Fruit fly (Drosophila melanogaster) whole organism, embryonic: ENCODE data around the gene RhoGAPp190.
A peak's percentile ranks its signal among the peaks of the same experiment; 100 is the strongest.

Experiments used
- CG11560 ChIP-seq: fragments of 200-800 bp; sonication (Bioruptor generic); IDR thresholded peaks from 3 replicates; pipeline ENCODE4 v1.3.6; 2022; ENCODE audit warnings: missing biosample characterization, missing genetic modification characterization
- CG12299 ChIP-seq: fragments of 200-800 bp; sonication (Bioruptor generic); optimal IDR thresholded peaks from 2 replicates; lab custom pipeline; 2018; ENCODE audit warnings: missing biosample characterization, mild to moderate bottlenecking, missing genetic modification characterization
- CG12942 ChIP-seq: fragments of 200-800 bp; sonication (Bioruptor generic); optimal IDR thresholded peaks from 3 replicates; lab custom pipeline; 2016; ENCODE audit warnings: missing biosample characterization, missing genetic modification characterization
- CG1603 ChIP-seq: fragments of 200-800 bp; sonication (Bioruptor generic); optimal IDR thresholded peaks from 2 replicates; lab custom pipeline; 2019; ENCODE audit warnings: missing biosample characterization, mild to moderate bottlenecking, missing genetic modification characterization, moderate library complexity
- CG1647 ChIP-seq: fragments of 200-800 bp; sonication (Bioruptor generic); optimal IDR thresholded peaks from 3 replicates; lab custom pipeline; 2016; ENCODE audit warnings: missing biosample characterization, missing genetic modification characterization
- CG16813 ChIP-seq: fragments of 200-800 bp; sonication (Bioruptor generic); IDR thresholded peaks from 3 replicates; pipeline ENCODE4 v1.3.6; 2022; ENCODE audit warnings: missing biosample characterization, missing genetic modification characterization; ENCODE audit not compliant: partially characterized antibody
- CG16815 ChIP-seq: fragments of 200-800 bp; sonication (Bioruptor generic); optimal IDR thresholded peaks from 3 replicates; lab custom pipeline; 2017; ENCODE audit warnings: missing biosample characterization, mild to moderate bottlenecking, missing genetic modification characterization
- CG17361 ChIP-seq: fragments of 200-800 bp; sonication (Bioruptor generic); IDR thresholded peaks from 3 replicates; pipeline ENCODE4 v1.3.6; 2022; ENCODE audit warnings: missing biosample characterization, missing genetic modification characterization
- CG17385 ChIP-seq: fragments of 200-800 bp; sonication (Bioruptor generic); optimal IDR thresholded peaks from 3 replicates; lab custom pipeline; 2018; ENCODE audit warnings: missing biosample characterization, mild to moderate bottlenecking, missing genetic modification characterization
- CG18476 ChIP-seq: fragments of 200-800 bp; sonication (Bioruptor generic); optimal IDR thresholded peaks from 2 replicates; lab custom pipeline; 2016; ENCODE audit warnings: missing biosample characterization, mild to moderate bottlenecking, missing genetic modification characterization
- CG2116 ChIP-seq: fragments of 200-800 bp; sonication (Bioruptor generic); optimal IDR thresholded peaks from 3 replicates; lab custom pipeline; 2018; ENCODE audit warnings: missing biosample characterization, mild to moderate bottlenecking, missing genetic modification characterization
- CG2120 ChIP-seq: fragments of 200-800 bp; sonication (Bioruptor generic); optimal IDR thresholded peaks from 3 replicates; lab custom pipeline; 2016; ENCODE audit warnings: missing biosample characterization, missing genetic modification characterization
- CG30020 ChIP-seq: fragments of 200-800 bp; optimal IDR thresholded peaks from 2 replicates; lab custom pipeline; 2019; ENCODE audit warnings: missing biosample characterization, mild to moderate bottlenecking, missing genetic modification characterization, moderate library complexity
- CG34422 ChIP-seq: fragments of 200-800 bp; sonication (Bioruptor generic); IDR thresholded peaks from 3 replicates; pipeline ENCODE4 v1.3.6; 2022; ENCODE audit warnings: missing biosample characterization, missing genetic modification characterization
- CG3838 ChIP-seq: fragments of 200-800 bp; sonication (Bioruptor generic); optimal IDR thresholded peaks from 3 replicates; lab custom pipeline; 2016; ENCODE audit warnings: missing biosample characterization, missing genetic modification characterization
- CG4707 ChIP-seq: fragments of 200-800 bp; sonication (Bioruptor generic); optimal IDR thresholded peaks from 2 replicates; lab custom pipeline; 2018; ENCODE audit warnings: missing biosample characterization, mild to moderate bottlenecking, missing genetic modification characterization, moderate library complexity
- CG7271 ChIP-seq: fragments of 200-800 bp; sonication (Bioruptor generic); optimal IDR thresholded peaks from 2 replicates; lab custom pipeline; 2018; ENCODE audit warnings: missing biosample characterization, mild to moderate bottlenecking, missing genetic modification characterization, moderate library complexity
- CG7372 ChIP-seq: fragments of 200-800 bp; sonication (Bioruptor generic); IDR thresholded peaks from 2 replicates; pipeline ENCODE4 v1.3.6; 2022; ENCODE audit warnings: missing biosample characterization, missing genetic modification characterization
- CG8924 ChIP-seq: fragments of 200-800 bp; optimal IDR thresholded peaks from 3 replicates; lab custom pipeline; 2019; ENCODE audit warnings: missing biosample characterization, mild to moderate bottlenecking, missing genetic modification characterization, moderate library complexity
- CG9797 ChIP-seq: fragments of 200-800 bp; sonication (Bioruptor generic); optimal IDR thresholded peaks from 3 replicates; lab custom pipeline; 2018; ENCODE audit warnings: missing biosample characterization, mild to moderate bottlenecking, missing genetic modification characterization
- CoRest ChIP-seq: fragments of 200-800 bp; sonication (Bioruptor generic); optimal IDR thresholded peaks from 3 replicates; lab custom pipeline; 2018; ENCODE audit warnings: missing biosample characterization, mild to moderate bottlenecking, missing genetic modification characterization, moderate library complexity
- Dref ChIP-seq: fragments of 200-800 bp; sonication (Bioruptor generic); IDR thresholded peaks from 2 replicates; pipeline ENCODE4 v1.3.6; 2022; ENCODE audit warnings: missing biosample characterization, missing genetic modification characterization
- Ets97D ChIP-seq: fragments of 200-800 bp; sonication (Bioruptor generic); optimal IDR thresholded peaks from 3 replicates; lab custom pipeline; 2016; ENCODE audit warnings: missing biosample characterization, missing genetic modification characterization
- Fer1 ChIP-seq: fragments of 200-800 bp; sonication (Bioruptor generic); optimal IDR thresholded peaks from 2 replicates; lab custom pipeline; 2017; ENCODE audit warnings: missing biosample characterization, mild to moderate bottlenecking, missing genetic modification characterization
- HmgZ ChIP-seq: fragments of 200-800 bp; sonication (Bioruptor generic); optimal IDR thresholded peaks from 2 replicates; lab custom pipeline; 2018; ENCODE audit warnings: missing biosample characterization, mild to moderate bottlenecking, missing genetic modification characterization
- Lhr ChIP-seq: fragments of 200-800 bp; sonication (Bioruptor generic); optimal IDR thresholded peaks from 3 replicates; lab custom pipeline; 2017; ENCODE audit warnings: mild to moderate bottlenecking, missing biosample characterization, missing genetic modification reagents, missing genetic modification characterization
- MBD-R2 ChIP-seq: fragments of 200-800 bp; sonication (Bioruptor generic); IDR thresholded peaks from 2 replicates; pipeline ENCODE4 v1.3.6; 2022; ENCODE audit warnings: missing biosample characterization, missing genetic modification characterization
- NFAT ChIP-seq: fragments of 200-800 bp; sonication (Bioruptor generic); IDR thresholded peaks from 2 replicates; pipeline ENCODE4 v1.3.6; 2022; ENCODE audit warnings: missing biosample characterization, missing genetic modification characterization
- Nf-YC ChIP-seq: fragments of 200-800 bp; optimal IDR thresholded peaks from 3 replicates; lab custom pipeline; 2019; ENCODE audit warnings: missing biosample characterization, mild to moderate bottlenecking, missing genetic modification characterization, moderate library complexity
- bbx ChIP-seq: fragments of 200-800 bp; sonication (Bioruptor generic); IDR thresholded peaks from 2 replicates; pipeline ENCODE4 v1.3.6; 2022; ENCODE audit warnings: missing biosample characterization, missing genetic modification characterization; ENCODE audit not compliant: partially characterized antibody
- gfzf ChIP-seq: fragments of 200-800 bp; sonication (Bioruptor generic); optimal IDR thresholded peaks from 2 replicates; lab custom pipeline; 2016; ENCODE audit warnings: missing biosample characterization, mild to moderate bottlenecking, missing genetic modification characterization, moderate library complexity
- klu ChIP-seq: fragments of 200-800 bp; sonication (Bioruptor generic); IDR thresholded peaks from 2 replicates; pipeline ENCODE4 v1.3.6; 2022; ENCODE audit warnings: missing biosample characterization, missing genetic modification characterization
- lmd ChIP-seq: fragments of 200-800 bp; sonication (Bioruptor generic); IDR thresholded peaks from 2 replicates; pipeline ENCODE4 v1.3.6; 2022; ENCODE audit warnings: missing biosample characterization, missing genetic modification characterization
- maf-S ChIP-seq: fragments of 200-800 bp; sonication (Bioruptor generic); optimal IDR thresholded peaks from 2 replicates; lab custom pipeline; 2016; ENCODE audit warnings: missing biosample characterization, missing genetic modification characterization
- mld ChIP-seq: fragments of 200-800 bp; sonication (Bioruptor generic); IDR thresholded peaks from 3 replicates; pipeline ENCODE4 v1.3.6; 2022; ENCODE audit warnings: missing biosample characterization, missing genetic modification characterization; ENCODE audit not compliant: partially characterized antibody
- nerfin-1 ChIP-seq: fragments of 200-800 bp; sonication (Bioruptor generic); optimal IDR thresholded peaks from 3 replicates; lab custom pipeline; 2019; ENCODE audit warnings: missing biosample characterization, mild to moderate bottlenecking, missing genetic modification characterization, moderate library complexity
- prd ChIP-seq, 3 experiments: fragments of >200 bp in 2 of 3; fragments of 200-800 bp in 1 of 3; sonication (Bioruptor generic) in 1 of 3; optimal IDR thresholded peaks in 2 of 3; IDR thresholded peaks in 1 of 3; 2 replicates in 2 of 3; 3 replicates in 1 of 3; pipeline versions ENCODE4 v1.3.6 to Lab custom; 2017 to 2022; ENCODE audit warnings: missing biosample characterization in 1 of 3, missing genetic modification characterization in 1 of 3
- pum ChIP-seq: fragments of 200-800 bp; sonication (Bioruptor generic); optimal IDR thresholded peaks from 2 replicates; lab custom pipeline; 2016; ENCODE audit warnings: missing biosample characterization, missing genetic modification characterization
- pzg ChIP-seq: fragments of 200-800 bp; sonication (Bioruptor generic); optimal IDR thresholded peaks from 3 replicates; lab custom pipeline; 2018; ENCODE audit warnings: missing biosample characterization, mild to moderate bottlenecking, missing genetic modification characterization, moderate library complexity
- repo ChIP-seq: fragments of 200-800 bp; sonication (Bioruptor generic); optimal IDR thresholded peaks from 2 replicates; lab custom pipeline; 2016; ENCODE audit warnings: missing biosample characterization, missing genetic modification characterization
- rib ChIP-seq: fragments of 200-800 bp; sonication (Bioruptor generic); IDR thresholded peaks from 2 replicates; pipeline ENCODE4 v1.3.6; 2022; ENCODE audit warnings: missing biosample characterization, missing genetic modification characterization
- row ChIP-seq: fragments of 200-800 bp; sonication (Bioruptor generic); IDR thresholded peaks from 3 replicates; pipeline ENCODE4 v1.3.6; 2022; ENCODE audit warnings: missing biosample characterization, missing genetic modification characterization
- schlank ChIP-seq: fragments of 200-800 bp; sonication (Bioruptor generic); optimal IDR thresholded peaks from 2 replicates; lab custom pipeline; 2018; ENCODE audit warnings: missing biosample characterization, mild to moderate bottlenecking, missing genetic modification characterization
- sens ChIP-seq: fragments of 200-800 bp; sonication (Bioruptor generic); peaks from one replicate; lab custom pipeline; 2016; ENCODE audit warnings: missing biosample characterization, missing genetic modification characterization
- sug ChIP-seq: fragments of 200-800 bp; optimal IDR thresholded peaks from 2 replicates; lab custom pipeline; 2019; ENCODE audit warnings: missing biosample characterization, mild to moderate bottlenecking, missing genetic modification characterization, moderate library complexity
- trem ChIP-seq: fragments of 200-800 bp; optimal IDR thresholded peaks from 3 replicates; lab custom pipeline; 2019; ENCODE audit warnings: missing biosample characterization, mild to moderate bottlenecking, missing genetic modification characterization, moderate library complexity
- tx ChIP-seq: fragments of 200-800 bp; sonication (Bioruptor generic); optimal IDR thresholded peaks from 2 replicates; lab custom pipeline; 2016; ENCODE audit warnings: missing biosample characterization, missing genetic modification characterization
- zen ChIP-seq: fragments of 200-800 bp; sonication (Bioruptor generic); optimal IDR thresholded peaks from 3 replicates; lab custom pipeline; 2018; ENCODE audit warnings: missing biosample characterization, mild to moderate bottlenecking, missing genetic modification characterization, moderate library complexity

Gene RhoGAPp190

DNA sequence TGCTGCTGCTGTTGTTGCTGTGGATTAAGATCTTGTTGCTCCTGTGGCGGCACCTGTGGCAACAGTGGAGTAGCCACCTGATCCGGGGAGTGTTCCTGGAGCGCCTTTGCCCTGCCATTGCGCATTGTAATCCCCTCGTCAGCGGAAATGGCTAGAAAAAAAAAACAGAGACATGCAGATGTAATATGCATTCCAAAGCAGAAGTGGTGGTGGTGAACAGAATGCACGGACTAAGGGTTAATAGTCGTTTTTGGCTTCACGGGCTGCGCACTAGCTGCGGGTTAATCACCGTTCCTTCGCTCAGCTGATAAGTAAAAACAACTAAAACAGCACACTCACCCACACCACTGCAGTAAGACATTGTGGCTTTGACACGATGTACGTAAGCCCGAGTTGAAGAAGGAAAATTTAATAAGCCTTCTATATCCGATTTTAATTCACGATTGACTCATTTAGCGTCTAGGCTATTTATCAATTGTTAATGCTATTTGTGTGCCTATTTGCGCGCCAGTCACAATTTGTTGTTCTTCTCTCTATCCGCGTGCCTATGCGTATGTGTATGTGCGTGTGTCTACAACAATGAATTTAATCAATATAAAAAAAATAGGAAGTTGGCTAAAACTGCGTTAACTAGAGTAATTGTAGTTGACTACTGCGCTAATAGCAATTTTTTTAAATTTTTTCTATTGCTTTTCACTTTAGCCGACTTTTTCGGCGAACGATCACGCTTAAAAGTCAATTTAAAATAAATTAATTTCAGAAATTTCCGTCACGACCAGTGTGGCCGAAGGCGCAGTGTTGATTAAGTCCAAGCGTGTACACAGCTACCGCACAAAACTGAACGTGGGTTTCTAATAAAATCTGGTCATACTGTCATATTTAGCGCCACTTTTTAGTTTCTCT lies 25.0 kb downstream of the RhoGAPp190 start, which contains the start of gene stas (continued):
- TF ChIP-seq zen (tag; lab: Kevin White, UChicago): peak; percentile 52
- TF ChIP-seq klu (GFP tag; lab: Robert Waterston, UW): no peak
- TF ChIP-seq CG7372 (GFP tag; lab: Robert Waterston, UW): no peak
- TF ChIP-seq CG1647 (GFP tag; lab: Kevin White, UChicago): no peak
- peak; percentile 46 for TF ChIP-seq Ets97D
- TF ChIP-seq CG2120 (GFP tag; lab: Kevin White, UChicago): no peak
- peak; percentile 83 for TF ChIP-seq CG9797 (GFP tag; lab: Kevin White, UChicago)
- TF ChIP-seq CG17361 (GFP tag; lab: Robert Waterston, UW): 0 out of 3 replicates have a peak, but pooled peaks have one; percentile 10
- peak; percentile 40; the same call in 2 of the 3 replicates for TF ChIP-seq row
- peak; percentile 41 for TF ChIP-seq MBD-R2
- peak; percentile 37 for TF ChIP-seq CG17385 (GFP tag; lab: Kevin White, UChicago)
- no peak for TF ChIP-seq CG7271
- TF ChIP-seq mld (GFP tag; lab: Robert Waterston, UW): no peak
- TF ChIP-seq CG12299 (tag; lab: Kevin White, UChicago): peak; percentile 10
- TF ChIP-seq HmgZ (tag; lab: Kevin White, UChicago): peak; percentile 10
- TF ChIP-seq gfzf: peak; percentile 81
- TF ChIP-seq CG2116 (GFP tag; lab: Kevin White, UChicago): peak; percentile 47
- peak; percentile 55; the same call in 1 of the 2 replicates for TF ChIP-seq NFAT (GFP tag; lab: Robert Waterston, UW)
- TF ChIP-seq lmd (GFP tag; lab: Robert Waterston, UW): no peak
- 0 out of 3 replicates have a peak, but pooled peaks have one; percentile 7 for TF ChIP-seq CG16813 (GFP tag; lab: Robert Waterston, UW)
- TF ChIP-seq CG8924 (tag; lab: Kevin White, UChicago): peak; percentile 68
- TF ChIP-seq nerfin-1: peak; percentile 33
- TF ChIP-seq Dref (GFP tag; lab: Robert Waterston, UW): peak; percentile 37; the same call in 1 of the 2 replicates
- peak; percentile 9 for TF ChIP-seq Fer1 (GFP tag; lab: Kevin White, UChicago)
- no peak for TF ChIP-seq maf-S (GFP tag; lab: Kevin White, UChicago)
- TF ChIP-seq CG30020 (tag; lab: Kevin White, UChicago): peak; percentile 7
- TF ChIP-seq CG12942 (GFP tag; lab: Kevin White, UChicago): no peak
- peak; percentile 9 for TF ChIP-seq CoRest (tag; lab: Kevin White, UChicago)
- TF ChIP-seq schlank (tag; lab: Kevin White, UChicago): no peak
- TF ChIP-seq pum (GFP tag; lab: Kevin White, UChicago): no peak
- peak; percentile 31 for TF ChIP-seq CG1603 (tag; lab: Kevin White, UChicago)
- TF ChIP-seq sens: peak; percentile 77
- TF ChIP-seq prd (optimal IDR thresholded peaks at IDR 0.05; lab: Kevin White, UChicago): no peak
- TF ChIP-seq prd (GFP tag; IDR thresholded peaks at IDR 0.05; lab: Robert Waterston, UW): no peak
- TF ChIP-seq sug (tag; lab: Kevin White, UChicago): peak; percentile 37
- no peak for TF ChIP-seq CG18476 (GFP tag; lab: Kevin White, UChicago)
- peak; percentile 69 for TF ChIP-seq pzg (GFP tag; lab: Kevin White, UChicago)
- TF ChIP-seq CG11560 (tag; lab: Robert Waterston, UW): no peak
- peak; percentile 7 for TF ChIP-seq trem (tag; lab: Kevin White, UChicago)
- peak; percentile 42; the same call in 1 of the 3 replicates for TF ChIP-seq CG34422 (GFP tag; lab: Robert Waterston, UW)
- no peak for TF ChIP-seq CG3838 (GFP tag; lab: Kevin White, UChicago)
- no peak for TF ChIP-seq CG16815 (GFP tag; lab: Kevin White, UChicago)
- no peak for TF ChIP-seq bbx (GFP tag; lab: Robert Waterston, UW)
- no peak for TF ChIP-seq rib (GFP tag; lab: Robert Waterston, UW)
- TF ChIP-seq CG4707: no peak
- TF ChIP-seq Lhr (GFP tag; lab: Kevin White, UChicago): peak; percentile 20
- TF ChIP-seq tx (GFP tag; lab: Kevin White, UChicago): no peak
- no peak for TF ChIP-seq repo (GFP tag; lab: Kevin White, UChicago)
- TF ChIP-seq Nf-YC (tag; lab: Kevin White, UChicago): peak; percentile 29
